Comparison of ENCODE assay signal across 5 fruit fly cellular contexts in the genomic region with DNA sequence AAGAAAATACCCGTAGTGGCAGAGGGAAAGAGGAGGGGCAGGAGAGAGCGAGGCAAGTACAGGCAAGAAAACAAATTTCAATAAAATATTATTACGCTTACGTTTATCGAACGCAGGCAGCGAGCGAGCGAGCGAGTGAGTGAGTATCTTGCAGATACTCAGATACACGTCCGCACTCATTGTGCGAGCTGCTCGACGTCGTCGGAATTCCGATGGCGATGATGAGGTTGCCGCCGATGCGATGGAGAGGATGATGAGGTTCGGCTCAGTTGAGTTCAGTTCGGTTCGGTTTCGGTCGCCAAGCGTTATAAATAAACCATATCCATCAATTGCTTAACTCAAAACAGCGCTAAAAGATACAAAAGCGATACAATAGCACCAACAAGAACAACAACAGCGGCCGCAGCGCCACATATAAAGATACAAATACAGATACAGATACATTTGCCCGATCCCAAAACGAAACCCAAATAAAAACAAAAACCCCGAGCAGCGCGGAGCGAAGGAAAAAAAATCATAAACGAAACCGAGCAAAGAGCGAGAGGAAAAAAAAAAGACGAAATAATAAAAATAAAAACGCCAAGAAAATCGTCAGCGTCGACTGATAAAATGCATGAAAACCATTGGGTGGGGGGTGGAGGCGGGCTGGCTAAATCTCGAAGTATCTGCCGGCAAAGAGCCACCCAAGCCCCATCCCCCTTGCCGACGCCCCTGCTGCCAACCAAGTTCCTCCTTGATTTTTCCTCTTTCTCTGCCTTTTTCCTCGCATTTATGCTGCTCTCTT.
TF ChIP-seq lines count a peak whose summit lies in the region.

No protein-coding gene starts in this region.

TF ChIP-seq in whole organism, adult, 20 proteins besides CTCF, POLR2A, EP300 and RAD21 (continued from another document):
- TF ChIP-seq bab1 (GFP tag; optimal IDR thresholded peaks at IDR 0.05; lab: Kevin White, UChicago): no peak
- no peak for TF ChIP-seq Clk (GFP tag; optimal IDR thresholded peaks at IDR 0.05; lab: Kevin White, UChicago)
- TF ChIP-seq pad (GFP tag; optimal IDR thresholded peaks at IDR 0.05; lab: Kevin White, UChicago): no peak

TF ChIP-seq in whole organism, embryonic, 481 proteins besides CTCF, POLR2A, EP300 and RAD21 (continued from another document and continues in another):
- TF ChIP-seq CG6854 (GFP tag; optimal IDR thresholded peaks at IDR 0.05; lab: Kevin White, UChicago) (no peak), Trl (optimal IDR thresholded peaks at IDR 0.05; lab: Kevin White, UChicago) (peak; percentile 31 to 55), Trl (GFP tag; optimal IDR thresholded peaks at IDR 0.05; lab: Kevin White, UChicago) (no peak), CG32772 (GFP tag; IDR thresholded peaks at IDR 0.05; lab: Robert Waterston, UW) (peak; percentile 69), CG9727 (GFP tag; optimal IDR thresholded peaks at IDR 0.05; lab: Kevin White, UChicago) (peak; percentile 6), oc (tag; optimal IDR thresholded peaks at IDR 0.05; lab: Kevin White, UChicago) (peak; percentile 10), CG12071 (GFP tag; optimal IDR thresholded peaks at IDR 0.05; lab: Kevin White, UChicago) (no peak), ranshi (GFP tag; IDR thresholded peaks at IDR 0.05; lab: Robert Waterston, UW) (0 out of 2 replicates have a peak, but pooled peaks have one; percentile 3), CG14667 (GFP tag; IDR thresholded peaks at IDR 0.05; lab: Robert Waterston, UW) (no peak), schlank (tag; optimal IDR thresholded peaks at IDR 0.05; lab: Kevin White, UChicago) (no peak), cwo (GFP tag; optimal IDR thresholded peaks at IDR 0.05; lab: Kevin White, UChicago) (no peak), twi (tag; optimal IDR thresholded peaks at IDR 0.05; lab: Kevin White, UChicago) (peak; percentile 16), CG17361 (GFP tag; IDR thresholded peaks at IDR 0.05; lab: Robert Waterston, UW) (no peak), Ets65A (GFP tag; lab: Kevin White, UChicago) (peak; percentile 1), fd64A (GFP tag; optimal IDR thresholded peaks at IDR 0.05; lab: Kevin White, UChicago) (no peak), CG9609 (GFP tag; optimal IDR thresholded peaks at IDR 0.05; lab: Kevin White, UChicago) (no peak), her (GFP tag; optimal IDR thresholded peaks at IDR 0.05; lab: Kevin White, UChicago) (peak; percentile 37), CG17359 (tag; optimal IDR thresholded peaks at IDR 0.05; lab: Kevin White, UChicago) (peak; percentile 31), chn (GFP tag; optimal IDR thresholded peaks at IDR 0.05; lab: Kevin White, UChicago) (peak; percentile 38), CG7745 (tag; optimal IDR thresholded peaks at IDR 0.05; lab: Kevin White, UChicago) (no peak), btn (GFP tag; optimal IDR thresholded peaks at IDR 0.05; lab: Kevin White, UChicago) (no peak), CG18619 (GFP tag; optimal IDR thresholded peaks at IDR 0.05; lab: Kevin White, UChicago) (peak; percentile 23), crc (GFP tag; optimal IDR thresholded peaks at IDR 0.05; lab: Kevin White, UChicago) (no peak), CG13296 (GFP tag; optimal IDR thresholded peaks at IDR 0.05; lab: Kevin White, UChicago) (peak; percentile 20), psq (GFP tag; optimal IDR thresholded peaks at IDR 0.05; lab: Kevin White, UChicago) (peak; percentile 40), mirr (GFP tag; optimal IDR thresholded peaks at IDR 0.05; lab: Kevin White, UChicago) (peak; percentile 41), crol (GFP tag; IDR thresholded peaks at IDR 0.05; lab: Robert Waterston, UW) (peak; percentile 74), dan (GFP tag; IDR thresholded peaks at IDR 0.05; lab: Robert Waterston, UW) (no peak), CG9817 (tag; optimal IDR thresholded peaks at IDR 0.05; lab: Kevin White, UChicago) (no peak), inv (GFP tag; IDR thresholded peaks at IDR 0.05; lab: Robert Waterston, UW; ENCODE audit: partially characterized antibody) (no peak)

TF ChIP-seq in whole organism, prepupa, 60 proteins besides CTCF, POLR2A, EP300 and RAD21 (continued from another document and continues in another):
- TF ChIP-seq fd59A (GFP tag; optimal IDR thresholded peaks at IDR 0.05; lab: Kevin White, UChicago) (peak; percentile 82), OdsH (GFP tag; optimal IDR thresholded peaks at IDR 0.05; lab: Kevin White, UChicago) (peak; percentile 77), cyc (GFP tag; optimal IDR thresholded peaks at IDR 0.05; lab: Kevin White, UChicago) (peak; percentile 36), Sox15 (GFP tag; optimal IDR thresholded peaks at IDR 0.05; lab: Kevin White, UChicago) (no peak), CG10669 (GFP tag; optimal IDR thresholded peaks at IDR 0.05; lab: Kevin White, UChicago) (peak; percentile 88), Hr4 (GFP tag; optimal IDR thresholded peaks at IDR 0.05; lab: Kevin White, UChicago) (peak; percentile 67), Ets21C (GFP tag; optimal IDR thresholded peaks at IDR 0.05; lab: Kevin White, UChicago) (peak; percentile 31), eg (GFP tag; IDR thresholded peaks at IDR 0.05; lab: Robert Waterston, UW) (peak; percentile 97), dsx (GFP tag; optimal IDR thresholded peaks at IDR 0.05; lab: Kevin White, UChicago; ENCODE audit: poor library complexity, severe bottlenecking) (peak; percentile 80), Eip93F (GFP tag; optimal IDR thresholded peaks at IDR 0.05; lab: Kevin White, UChicago) (peak; percentile 70), CG8119 (GFP tag; IDR thresholded peaks at IDR 0.05; lab: Robert Waterston, UW) (peak; percentile 97), vri (GFP tag; optimal IDR thresholded peaks at IDR 0.05; lab: Kevin White, UChicago) (peak; percentile 87), CG16779 (tag; optimal IDR thresholded peaks at IDR 0.05; lab: Kevin White, UChicago) (peak; percentile 98), CG6276 (GFP tag; optimal IDR thresholded peaks at IDR 0.05; lab: Kevin White, UChicago) (peak; percentile 98), CG3919 (GFP tag; optimal IDR thresholded peaks at IDR 0.05; lab: Kevin White, UChicago) (peak; percentile 84), CG15336 (GFP tag; IDR thresholded peaks at IDR 0.05; lab: Robert Waterston, UW) (peak; percentile 91), Sox102F (GFP tag; optimal IDR thresholded peaks at IDR 0.05; lab: Kevin White, UChicago) (peak; percentile 85), CG4318 (GFP tag; optimal IDR thresholded peaks at IDR 0.05; lab: Kevin White, UChicago) (peak; percentile 43), CG34406 (GFP tag; optimal IDR thresholded peaks at IDR 0.05; lab: Kevin White, UChicago) (peak; percentile 85), CG7368 (GFP tag; optimal IDR thresholded peaks at IDR 0.05; lab: Kevin White, UChicago) (peak; percentile 66), Eip75B (GFP tag; optimal IDR thresholded peaks at IDR 0.05; lab: Kevin White, UChicago) (peak; percentile 87), Sox14 (GFP tag; optimal IDR thresholded peaks at IDR 0.05; lab: Kevin White, UChicago) (peak; percentile 78), achi (GFP tag; optimal IDR thresholded peaks at IDR 0.05; lab: Kevin White, UChicago) (peak; percentile 81), CG8319 (GFP tag; optimal IDR thresholded peaks at IDR 0.05; lab: Kevin White, UChicago) (peak; percentile 71), CG8632 (GFP tag; optimal IDR thresholded peaks at IDR 0.05; lab: Kevin White, UChicago) (peak; percentile 77), esn (GFP tag; optimal IDR thresholded peaks at IDR 0.05; lab: Kevin White, UChicago) (peak; percentile 75), net (GFP tag; optimal IDR thresholded peaks at IDR 0.05; lab: Kevin White, UChicago) (peak; percentile 92), Gug (GFP tag; IDR thresholded peaks at IDR 0.05; lab: Robert Waterston, UW) (peak; percentile 84), Blimp-1 (GFP tag; optimal IDR thresholded peaks at IDR 0.05; lab: Kevin White, UChicago) (peak; percentile 76), dac (GFP tag; optimal IDR thresholded peaks at IDR 0.05; lab: Kevin White, UChicago) (peak; percentile 86)

TF ChIP-seq in whole organism, pupa, 21 proteins besides CTCF, POLR2A, EP300 and RAD21 (continued from another document):
- TF ChIP-seq CG10348 (GFP tag; IDR thresholded peaks at IDR 0.05; lab: Robert Waterston, UW): peak; percentile 36; the same call in 1 of the 2 replicates
- TF ChIP-seq CG17806 (tag; optimal IDR thresholded peaks at IDR 0.05; lab: Kevin White, UChicago): peak; percentile 85

TF ChIP-seq in whole organism, wandering third instar larva, 38 proteins besides CTCF, POLR2A, EP300 and RAD21 (continued from another document):
- TF ChIP-seq jim (GFP tag; optimal IDR thresholded peaks at IDR 0.05; lab: Kevin White, UChicago) (peak; percentile 72), Vsx2 (GFP tag; optimal IDR thresholded peaks at IDR 0.05; lab: Kevin White, UChicago; ENCODE audit: partially characterized antibody) (peak; percentile 49), fru (GFP tag; optimal IDR thresholded peaks at IDR 0.05; lab: Kevin White, UChicago) (peak; percentile 78), Myc (optimal IDR thresholded peaks at IDR 0.05; lab: Kevin White, UChicago) (no peak), Mio (GFP tag; optimal IDR thresholded peaks at IDR 0.05; lab: Kevin White, UChicago) (no peak), HLH106 (tag; optimal IDR thresholded peaks at IDR 0.05; lab: Kevin White, UChicago) (peak; percentile 11), CG9705 (GFP tag; optimal IDR thresholded peaks at IDR 0.05; lab: Kevin White, UChicago) (peak; percentile 4), Sp1 (GFP tag; optimal IDR thresholded peaks at IDR 0.05; lab: Kevin White, UChicago) (peak; percentile 91), sage (GFP tag; optimal IDR thresholded peaks at IDR 0.05; lab: Kevin White, UChicago) (peak; percentile 74), pan (optimal IDR thresholded peaks at IDR 0.05; lab: Kevin White, UChicago) (no peak), lola (GFP tag; optimal IDR thresholded peaks at IDR 0.05; lab: Kevin White, UChicago) (no peak), usp (GFP tag; optimal IDR thresholded peaks at IDR 0.05; lab: Kevin White, UChicago) (no peak), foxo (GFP tag; optimal IDR thresholded peaks at IDR 0.05; lab: Kevin White, UChicago) (peak; percentile 51 to 85), sv (GFP tag; optimal IDR thresholded peaks at IDR 0.05; lab: Kevin White, UChicago) (no peak), CrebA (GFP tag; optimal IDR thresholded peaks at IDR 0.05; lab: Kevin White, UChicago; ENCODE audit: borderline replicate concordance) (peak; percentile 93), tai (GFP tag; optimal IDR thresholded peaks at IDR 0.05; lab: Kevin White, UChicago) (no peak), woc (GFP tag; optimal IDR thresholded peaks at IDR 0.05; lab: Kevin White, UChicago) (peak; percentile 8), Hr78 (GFP tag; optimal IDR thresholded peaks at IDR 0.05; lab: Kevin White, UChicago) (no peak), psq (GFP tag; optimal IDR thresholded peaks at IDR 0.05; lab: Kevin White, UChicago) (peak; percentile 90), N (GFP tag; optimal IDR thresholded peaks at IDR 0.05; lab: Kevin White, UChicago) (no peak)
